Fruit fly (Drosophila melanogaster): ENCODE results near the gene CG6495.
A peak's percentile ranks its signal among the peaks of the same experiment; 100 is the strongest.

CG6495 gene

DNA sequence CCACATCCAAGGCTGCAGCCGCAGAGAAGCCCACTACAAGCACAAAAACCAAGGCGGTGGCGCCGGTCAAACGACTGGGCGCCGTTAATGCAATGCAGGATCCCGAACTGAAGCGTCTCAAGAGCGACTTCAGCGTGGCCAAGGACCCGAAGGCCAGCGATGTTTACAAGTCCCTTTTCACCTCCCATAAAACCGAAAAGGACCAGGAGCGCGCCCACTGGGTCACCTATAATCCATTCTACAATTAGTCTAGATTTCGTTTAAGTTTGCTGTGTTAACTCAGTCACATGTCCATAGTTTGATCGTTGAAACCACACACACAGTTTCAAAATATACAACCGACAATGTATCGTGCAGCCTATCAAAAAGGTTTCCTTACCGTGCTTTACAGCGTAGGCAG is 31.0 kb upstream of the CG6495 start, which contains the start of gene CG17118:
Gene CG17118 (plus strand): TSS at position 301 of the 400 bp plus-strand sequence.
- TF ChIP-seq rgr (GFP tag; optimal IDR thresholded peaks at IDR 0.05) (no peak), Mio (GFP tag; optimal IDR thresholded peaks at IDR 0.05) (no peak)

DNA sequence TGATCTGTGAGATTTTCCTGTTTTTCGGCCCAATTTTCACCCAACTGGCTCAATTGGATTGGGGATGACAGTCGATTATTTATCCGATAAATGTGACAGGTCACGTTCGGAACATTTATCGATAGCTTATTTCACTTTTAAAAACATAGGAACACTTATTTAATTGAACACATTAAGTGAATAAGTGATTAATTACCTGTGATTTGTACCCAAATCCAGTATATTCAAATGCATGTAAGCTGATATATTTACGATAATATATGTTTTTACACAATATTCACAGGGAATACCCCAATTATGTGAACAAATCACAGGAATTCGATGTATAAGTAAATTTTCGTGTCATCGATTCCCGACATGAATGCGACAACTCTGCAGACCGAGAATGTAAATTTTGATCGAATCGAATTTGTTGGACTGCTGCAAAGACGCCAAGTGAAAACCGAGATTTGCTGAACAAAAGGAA is 28.5 kb upstream of the CG6495 start, which contains the start of the genes EMC3 and Dpy-30L1:
Gene EMC3 (minus strand): TSS at position 81 of the 466 bp plus-strand sequence.
Gene Dpy-30L1 (plus strand): TSS at position 311 of the 466 bp plus-strand sequence.
- TF ChIP-seq dl (GFP tag; optimal IDR thresholded peaks at IDR 0.05; ENCODE audit: insufficient read depth in 1 of 2, partially characterized antibody in 2 of 2) = no peak
- no peak for TF ChIP-seq Dfd (GFP tag; optimal IDR thresholded peaks at IDR 0.05)
- no peak for TF ChIP-seq Vsx2 (GFP tag; optimal IDR thresholded peaks at IDR 0.05; ENCODE audit: partially characterized antibody)
- no peak for TF ChIP-seq dsf (GFP tag; optimal IDR thresholded peaks at IDR 0.05; ENCODE audit: borderline replicate concordance)
- no peak for TF ChIP-seq pan (optimal IDR thresholded peaks at IDR 0.05)
- TF ChIP-seq sage (GFP tag; optimal IDR thresholded peaks at IDR 0.05) = no peak
- peak; percentile 55 for TF ChIP-seq ey (GFP tag; optimal IDR thresholded peaks at IDR 0.05)
- TF ChIP-seq sv (GFP tag; optimal IDR thresholded peaks at IDR 0.05) = no peak
- peak; percentile 32 for TF ChIP-seq fru (GFP tag; optimal IDR thresholded peaks at IDR 0.05)
- peak; percentile 65 for TF ChIP-seq h (GFP tag; optimal IDR thresholded peaks at IDR 0.05)
- no peak for TF ChIP-seq dmrt93B (GFP tag; optimal IDR thresholded peaks at IDR 0.05)
- no peak for TF ChIP-seq rgr (GFP tag; optimal IDR thresholded peaks at IDR 0.05)
- no peak for TF ChIP-seq Sp1 (GFP tag; optimal IDR thresholded peaks at IDR 0.05)
- TF ChIP-seq N (GFP tag; optimal IDR thresholded peaks at IDR 0.05) = no peak
- no peak for TF ChIP-seq Myc (optimal IDR thresholded peaks at IDR 0.05)
- no peak for TF ChIP-seq Jra (GFP tag; optimal IDR thresholded peaks at IDR 0.05)
- TF ChIP-seq OdsH (GFP tag; optimal IDR thresholded peaks at IDR 0.05) = peak; percentile 37
- TF ChIP-seq psq (GFP tag; optimal IDR thresholded peaks at IDR 0.05) = peak; percentile 30
- peak; percentile 21 for TF ChIP-seq br (GFP tag; optimal IDR thresholded peaks at IDR 0.05)
- TF ChIP-seq tai (GFP tag; optimal IDR thresholded peaks at IDR 0.05) = no peak
- TF ChIP-seq woc (GFP tag; optimal IDR thresholded peaks at IDR 0.05) = no peak
- no peak for TF ChIP-seq lola (GFP tag; optimal IDR thresholded peaks at IDR 0.05)
- no peak for TF ChIP-seq Rel (GFP tag; optimal IDR thresholded peaks at IDR 0.05)
- TF ChIP-seq Rel (tag; optimal IDR thresholded peaks at IDR 0.05) = peak; percentile 75
- TF ChIP-seq GATAd (GFP tag; optimal IDR thresholded peaks at IDR 0.05) = peak; percentile 15
- peak; percentile 58 for TF ChIP-seq HLH106 (tag; optimal IDR thresholded peaks at IDR 0.05)
- TF ChIP-seq Mio (GFP tag; optimal IDR thresholded peaks at IDR 0.05) = no peak
- no peak for TF ChIP-seq foxo (GFP tag; optimal IDR thresholded peaks at IDR 0.05)
- TF ChIP-seq jim (GFP tag; optimal IDR thresholded peaks at IDR 0.05) = no peak
- TF ChIP-seq usp (GFP tag; optimal IDR thresholded peaks at IDR 0.05) = no peak
- no peak for TF ChIP-seq CG32264 (GFP tag; optimal IDR thresholded peaks at IDR 0.05)
- no peak for TF ChIP-seq Dif (GFP tag; optimal IDR thresholded peaks at IDR 0.05; ENCODE audit: partially characterized antibody)
- no peak for TF ChIP-seq CrebA (GFP tag; optimal IDR thresholded peaks at IDR 0.05; ENCODE audit: borderline replicate concordance)
- no peak for TF ChIP-seq Hr78 (GFP tag; optimal IDR thresholded peaks at IDR 0.05)
- no peak for TF ChIP-seq brk (GFP tag; optimal IDR thresholded peaks at IDR 0.05)
- peak; percentile 30 for TF ChIP-seq CG9705 (GFP tag; optimal IDR thresholded peaks at IDR 0.05)
- TF ChIP-seq Hr83 (GFP tag; optimal IDR thresholded peaks at IDR 0.05; ENCODE audit: poor library complexity, severe bottlenecking) = no peak
- TF ChIP-seq Abd-B (GFP tag; optimal IDR thresholded peaks at IDR 0.05) = no peak
- TF ChIP-seq Hnf4 (GFP tag; optimal IDR thresholded peaks at IDR 0.05) = no peak

DNA sequence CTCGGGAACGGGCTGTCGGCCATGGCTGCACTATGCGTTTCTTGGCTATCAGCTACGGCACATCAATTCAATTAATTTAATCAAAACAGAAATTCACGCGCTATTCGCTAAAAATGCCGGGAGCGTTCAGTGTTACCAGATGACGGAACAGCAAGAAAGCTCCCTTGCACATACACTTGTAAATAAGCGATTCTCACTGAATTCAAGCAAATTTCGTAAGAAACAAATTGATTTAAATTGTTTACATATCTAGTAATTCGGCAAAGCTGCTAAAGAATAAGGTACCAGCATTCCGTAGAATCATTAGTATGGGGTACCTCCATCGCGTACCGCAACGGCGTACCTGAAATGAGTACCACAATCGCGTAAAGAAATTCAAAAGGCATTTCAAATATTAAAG is 25.0 kb upstream of the CG6495 start, which contains the start of gene Nup107:
Gene Nup107 (minus strand): TSS at position 149 of the 400 bp plus-strand sequence.
- TF ChIP-seq N (GFP tag; optimal IDR thresholded peaks at IDR 0.05) = peak; percentile 81
- TF ChIP-seq CG32264 (GFP tag; optimal IDR thresholded peaks at IDR 0.05) = no peak

Data from whole organism, wandering third instar larva.